Worm (Caenorhabditis elegans) whole organism, L4/young adult: ENCODE results near the gene dmsr-1.
"Not testable (repeated sequence)": the region's sequence is repeated elsewhere in the genome, so short reads cannot be mapped to it uniquely, and the experiment has no call there.

ENCODE experiments used
- W03F9.2 ChIP-seq: fragments of 150-350 bp; optimal IDR thresholded peaks from 2 replicates; lab custom pipeline; 2014; ENCODE audit warnings: missing biosample characterization, missing genetic modification characterization
- dao-5 ChIP-seq: sonication (generic microtip); optimal IDR thresholded peaks from 2 replicates; lab custom pipeline; 2016; ENCODE audit warnings: missing genotype, missing genetic modification characterization, moderate library complexity, missing compliant biosample characterization
- him-1 ChIP-seq: sonication (generic microtip); optimal IDR thresholded peaks from 2 replicates; lab custom pipeline; 2016; ENCODE audit warnings: missing genotype, missing genetic modification reagents, missing genetic modification characterization, missing compliant biosample characterization

The dmsr-1 gene

ce11 chrV:11472209-11472608 is 33.6 kb downstream of the dmsr-1 start, which contains the start of the genes nas-20 and nas-21:
Gene nas-20, minus strand, starts transcription at chrV:11472309.
Gene nas-21, plus strand, starts transcription at chrV:11472564.
- no peak for TF ChIP-seq dao-5

ce11 chrV:11474399-11474798 is 35.8 kb downstream of the dmsr-1 start, which contains the start of gene nas-22:
Gene nas-22, plus strand, starts transcription at chrV:11474699.
- TF ChIP-seq dao-5 = no peak
- TF ChIP-seq him-1 (tag; lab: Kevin White, UChicago) = no peak
- no peak for TF ChIP-seq W03F9.2 (tag; lab: Kevin White, UChicago)

- not testable (repeated sequence) for TF ChIP-seq W03F9.2 (tag; lab: Kevin White, UChicago); him-1 (tag; lab: Kevin White, UChicago); dao-5
These were observed 37.1 kb downstream of the dmsr-1 start, which contains the start of gene T11F9.7 for ce11 chrV:11475638-11476037. Gene T11F9.7, plus strand, starts transcription at chrV:11475938.

DNA sequence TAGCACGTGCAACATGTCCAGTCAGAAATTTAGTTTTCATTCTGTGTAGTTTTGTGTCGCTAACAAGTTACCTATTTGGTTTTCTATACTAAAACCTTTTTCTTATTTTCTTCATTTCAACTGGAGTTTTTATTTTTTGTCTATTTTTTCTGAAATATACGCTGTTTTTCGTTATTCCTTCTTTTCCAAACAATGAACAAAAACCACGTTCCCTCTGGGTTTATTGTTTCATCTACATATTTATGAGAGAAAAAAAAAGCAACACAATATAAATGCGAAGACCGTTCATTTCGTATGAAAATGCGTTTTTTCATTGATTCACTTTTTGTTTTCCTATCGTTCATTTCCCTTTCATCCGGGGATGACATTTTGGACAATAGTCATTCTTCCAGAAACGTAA is 40.8 kb downstream of the dmsr-1 start, which contains the start of gene T11F9.22:
T11F9.22 (plus strand) TSS at position 301 of the 400 bp plus-strand sequence.
- no peak for TF ChIP-seq him-1 (tag; lab: Kevin White, UChicago)
- TF ChIP-seq dao-5 = no peak
- no peak for TF ChIP-seq W03F9.2 (tag; lab: Kevin White, UChicago)

DNA sequence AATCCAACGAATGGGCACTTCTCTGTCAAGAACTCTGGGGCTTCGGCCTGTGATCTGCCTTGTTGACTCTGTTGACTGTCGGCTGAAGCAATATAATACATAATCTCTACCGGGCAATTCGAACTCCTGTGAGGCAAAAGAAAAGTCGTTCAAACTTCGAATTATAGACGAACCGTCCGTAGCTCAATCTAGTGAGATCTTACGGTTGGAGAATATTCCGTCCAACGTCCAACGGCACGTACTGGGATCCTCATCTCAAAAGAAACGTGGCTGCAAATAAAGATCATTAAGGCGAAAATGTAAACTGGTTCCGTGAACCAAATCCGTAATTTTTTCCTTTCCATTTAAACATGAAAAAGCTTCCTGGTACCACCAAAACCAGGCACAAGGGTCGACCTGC is 42.2 kb downstream of the dmsr-1 start, which contains the start of gene T11F9.14:
T11F9.14 (minus strand) TSS at position 101 of the 400 bp plus-strand sequence.
- TF ChIP-seq dao-5; him-1 (tag; lab: Kevin White, UChicago); W03F9.2 (tag; lab: Kevin White, UChicago): not testable (repeated sequence)

- not testable (repeated sequence) for TF ChIP-seq him-1 (tag; lab: Kevin White, UChicago); W03F9.2 (tag; lab: Kevin White, UChicago); dao-5
These were observed 45.1 kb downstream of the dmsr-1 start, which contains the start of gene col-157 for ce11 chrV:11483580-11484092. Gene col-157, plus strand, starts transcription at chrV:11484042.

DNA sequence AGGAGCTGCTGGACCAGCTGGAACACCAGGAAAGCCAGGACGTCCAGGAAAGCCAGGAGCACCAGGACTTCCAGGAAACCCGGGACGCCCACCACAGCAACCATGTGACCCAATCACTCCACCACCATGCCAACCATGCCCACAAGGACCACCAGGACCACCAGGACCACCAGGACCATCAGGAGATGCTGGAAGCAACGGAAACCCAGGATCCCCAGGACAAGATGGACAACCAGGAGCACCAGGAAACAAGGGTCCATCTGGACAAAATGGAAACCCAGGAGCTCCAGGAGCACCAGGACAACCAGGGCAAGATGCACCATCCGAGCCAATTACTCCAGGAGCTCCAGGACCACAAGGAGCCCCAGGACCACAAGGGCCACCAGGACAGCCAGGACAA is 45.8 kb downstream of the dmsr-1 start:
- no peak for TF ChIP-seq him-1 (tag; lab: Kevin White, UChicago)
- TF ChIP-seq W03F9.2 (tag; lab: Kevin White, UChicago) = no peak
- no peak for TF ChIP-seq dao-5

- no peak for TF ChIP-seq W03F9.2 (tag; lab: Kevin White, UChicago)
- TF ChIP-seq dao-5 = no peak
- TF ChIP-seq him-1 (tag; lab: Kevin White, UChicago) = no peak
These were observed 47.0 kb downstream of the dmsr-1 start, which contains the start of gene srh-1 for ce11 chrV:11485558-11485957. Gene srh-1, plus strand, starts transcription at chrV:11485858.

- TF ChIP-seq W03F9.2 (tag; lab: Kevin White, UChicago) = no peak
- TF ChIP-seq him-1 (tag; lab: Kevin White, UChicago) = no peak
- TF ChIP-seq dao-5 = no peak
These were observed 48.1 kb downstream of the dmsr-1 start, which contains the start of gene T11F9.10 for ce11 chrV:11486680-11487079. Gene T11F9.10, plus strand, starts transcription at chrV:11486980.

- TF ChIP-seq W03F9.2 (tag; lab: Kevin White, UChicago) = no peak
- TF ChIP-seq dao-5 = no peak
- TF ChIP-seq him-1 (tag; lab: Kevin White, UChicago) = no peak
These were observed 49.7 kb downstream of the dmsr-1 start for ce11 chrV:11488288-11488687.

DNA sequence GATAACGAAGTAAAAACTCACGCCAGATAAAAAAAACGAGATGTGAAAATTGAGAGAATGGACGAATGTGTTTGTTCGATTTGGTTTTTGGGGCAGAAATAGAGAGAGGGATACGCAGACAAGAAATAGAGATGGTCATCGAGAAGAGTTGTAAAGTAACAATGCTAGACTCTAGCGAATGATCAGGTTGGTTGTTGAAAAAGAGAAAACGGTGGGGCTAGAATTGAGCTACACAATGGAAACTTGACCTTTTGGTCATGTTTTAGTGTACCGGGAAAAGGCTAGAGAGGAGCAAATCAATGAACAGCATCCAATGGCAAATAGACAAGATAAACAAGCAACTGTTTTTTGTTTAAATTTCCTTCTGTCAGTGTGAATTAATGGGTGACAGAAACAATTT is 51.8 kb downstream of the dmsr-1 start, which contains the start of gene dhs-19:
dhs-19 (minus strand) TSS at position 101 of the 400 bp plus-strand sequence.
- no peak for TF ChIP-seq him-1 (tag; lab: Kevin White, UChicago)
